Worm (Caenorhabditis elegans): Measurements from ENCODE around the gene Y55F3AM.21.

The Y55F3AM.21 gene

ce11 chrIV:1070383-1070782 lies 18.9 kb upstream of the Y55F3AM.21 start (continued):
- 0 out of 2 replicates have a peak, but pooled peaks have one; percentile 46 for TF ChIP-seq snpc-1.2 (GFP tag; IDR thresholded peaks at IDR 0.05)
- TF ChIP-seq ceh-20 (GFP tag; IDR thresholded peaks at IDR 0.05): peak; percentile 90
- peak; percentile 84 for TF ChIP-seq mep-1 (tag; optimal IDR thresholded peaks at IDR 0.05)
- no peak for TF ChIP-seq nhr-237 (tag; optimal IDR thresholded peaks at IDR 0.05)
- no peak for TF ChIP-seq unc-130 (GFP tag; optimal IDR thresholded peaks at IDR 0.05)
- TF ChIP-seq unc-39 (tag; optimal IDR thresholded peaks at IDR 0.05): no peak
- peak; percentile 51; the same call in 1 of the 2 replicates for TF ChIP-seq lin-1 (GFP tag; IDR thresholded peaks at IDR 0.05)
- TF ChIP-seq lin-15B (tag; optimal IDR thresholded peaks at IDR 0.05): no peak
- no peak for TF ChIP-seq sdz-12 (GFP tag; optimal IDR thresholded peaks at IDR 0.05)
- peak; percentile 61 for TF ChIP-seq spr-1 (tag; optimal IDR thresholded peaks at IDR 0.05)
- TF ChIP-seq attf-4 (tag; optimal IDR thresholded peaks at IDR 0.05): peak; percentile 40
- TF ChIP-seq skn-1 (tag; optimal IDR thresholded peaks at IDR 0.05): no peak
- no peak for TF ChIP-seq zfp-2 (tag; optimal IDR thresholded peaks at IDR 0.05)
- peak; percentile 59; the same call in 1 of the 2 replicates for TF ChIP-seq php-3 (GFP tag; IDR thresholded peaks at IDR 0.05)
- no peak for TF ChIP-seq ceh-44 (GFP tag; IDR thresholded peaks at IDR 0.05)
- no peak for TF ChIP-seq aly-2 (tag; optimal IDR thresholded peaks at IDR 0.05)
- TF ChIP-seq nhr-28 (tag; optimal IDR thresholded peaks at IDR 0.05): peak; percentile 54
- TF ChIP-seq duxl-1 (tag; optimal IDR thresholded peaks at IDR 0.05; ENCODE audit: poor library complexity): peak; percentile 17
- peak in 1 of 2 experiments; percentile 86 for TF ChIP-seq daf-16 (GFP tag; optimal IDR thresholded peaks at IDR 0.05)
- peak; percentile 89 for TF ChIP-seq daf-16 (tag; optimal IDR thresholded peaks at IDR 0.05)
- peak; percentile 85 for TF ChIP-seq nhr-11 (tag; optimal IDR thresholded peaks at IDR 0.05)
- peak; percentile 79 for TF ChIP-seq aha-1 (tag)
- no peak for TF ChIP-seq daf-19 (GFP tag; conservative IDR thresholded peaks at IDR 0.05)
- no peak for TF ChIP-seq mxl-2 (GFP tag; conservative IDR thresholded peaks at IDR 0.05)
- TF ChIP-seq lim-7 (GFP tag; IDR thresholded peaks at IDR 0.05): no peak
- no peak for TF ChIP-seq nhr-41 (GFP tag; IDR thresholded peaks at IDR 0.05)
- peak; percentile 84 for TF ChIP-seq hmg-1.1 (GFP tag; IDR thresholded peaks at IDR 0.05)
- peak; percentile 86 to 94 for TF ChIP-seq mdl-1 (tag; optimal IDR thresholded peaks at IDR 0.05)
- TF ChIP-seq ZK546.5 (tag; optimal IDR thresholded peaks at IDR 0.05): peak in 1 of 2 experiments; percentile 17
- no peak for TF ChIP-seq zip-2 (tag; optimal IDR thresholded peaks at IDR 0.05)
- no peak for TF ChIP-seq ceh-62 (tag; optimal IDR thresholded peaks at IDR 0.05)
- TF ChIP-seq Y48G9A.11 (GFP tag; IDR thresholded peaks at IDR 0.05): no peak
- TF ChIP-seq fkh-10 (GFP tag; optimal IDR thresholded peaks at IDR 0.05): peak; percentile 97
- peak; percentile 88 for TF ChIP-seq T26A8.4 (GFP tag; IDR thresholded peaks at IDR 0.05)
- peak; percentile 11 for TF ChIP-seq pqm-1 (tag; optimal IDR thresholded peaks at IDR 0.05)
- TF ChIP-seq lin-13 (GFP tag; optimal IDR thresholded peaks at IDR 0.05): peak; percentile 67
- TF ChIP-seq zfp-3 (GFP tag; conservative IDR thresholded peaks at IDR 0.05): no peak
- TF ChIP-seq R02D3.7 (tag; optimal IDR thresholded peaks at IDR 0.05): no peak
- TF ChIP-seq madf-9 (GFP tag; conservative IDR thresholded peaks at IDR 0.05): 0 out of 2 replicates have a peak, but pooled peaks have one; percentile 26
- peak; percentile 23 for TF ChIP-seq mxl-3 (GFP tag; optimal IDR thresholded peaks at IDR 0.05)
- no peak for TF ChIP-seq jun-1 (tag; optimal IDR thresholded peaks at IDR 0.05)
- TF ChIP-seq ztf-7 (tag; optimal IDR thresholded peaks at IDR 0.05): no peak
- TF ChIP-seq nhr-77 (tag; optimal IDR thresholded peaks at IDR 0.05): peak; percentile 91
- TF ChIP-seq egl-27 (tag; optimal IDR thresholded peaks at IDR 0.05): no peak
- TF ChIP-seq F37D6.2 (tag; optimal IDR thresholded peaks at IDR 0.05): peak; percentile 81
- TF ChIP-seq nhr-76 (tag; optimal IDR thresholded peaks at IDR 0.05): no peak
- TF ChIP-seq ces-1 (GFP tag; optimal IDR thresholded peaks at IDR 0.05): no peak
- peak; percentile 88 for TF ChIP-seq saeg-2 (GFP tag; IDR thresholded peaks at IDR 0.05)
- TF ChIP-seq rbr-2 (tag; optimal IDR thresholded peaks at IDR 0.05): peak; percentile 91
- TF ChIP-seq nhr-111 (GFP tag; optimal IDR thresholded peaks at IDR 0.05): no peak
- no peak for TF ChIP-seq mdt-29 (GFP tag; IDR thresholded peaks at IDR 0.05)
- no peak for TF ChIP-seq daf-12 (tag; optimal IDR thresholded peaks at IDR 0.05)
- TF ChIP-seq lsy-2 (tag; optimal IDR thresholded peaks at IDR 0.05): peak; percentile 76 to 83

Measured in whole organism, L4 larva.